Worm (Caenorhabditis elegans): ENCODE data around the gene Y53G8B.2.

DNA sequence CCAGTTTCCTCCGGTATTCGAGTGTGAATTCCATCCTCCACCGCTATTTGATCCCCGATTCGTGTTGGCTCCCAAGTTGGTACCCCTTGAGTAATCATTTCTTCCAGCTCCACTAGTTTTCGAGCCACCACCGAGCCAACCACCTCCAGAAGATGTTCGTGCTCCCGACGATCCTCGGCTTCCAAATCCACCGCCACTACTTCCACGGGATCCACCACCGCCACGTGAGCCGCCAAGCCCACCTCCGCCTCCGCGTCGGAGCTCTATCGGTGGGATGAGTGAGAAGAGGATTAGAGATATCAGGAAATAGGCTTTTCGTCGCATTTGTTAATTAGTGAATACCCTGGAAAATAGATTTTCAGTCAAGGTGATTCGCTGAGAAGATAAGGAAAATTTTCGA, 39.8 kb downstream of the Y53G8B.2 start, which contains the start of gene H06I04.6:
- TF ChIP-seq flt-1 (GFP tag; IDR thresholded peaks at IDR 0.05) (no peak), hmbx-1 (tag; optimal IDR thresholded peaks at IDR 0.05) (no peak), ama-1 (optimal IDR thresholded peaks at IDR 0.05) (no peak), tra-4 (tag; optimal IDR thresholded peaks at IDR 0.05) (no peak), sea-1 (GFP tag; conservative IDR thresholded peaks at IDR 0.05) (no peak)

All from whole organism, early embryonic.